Worm (Caenorhabditis elegans) whole organism, L3 larva: ENCODE data around the gene abt-1.

Experiments
- R02D3.7 ChIP-seq: fragments of 150-350 bp; optimal IDR thresholded peaks from 2 replicates; lab custom pipeline; 2014; ENCODE audit warnings: missing biosample characterization, missing genetic modification characterization
- aly-2 ChIP-seq: fragments of 150-350 bp; optimal IDR thresholded peaks from 2 replicates; lab custom pipeline; 2014; ENCODE audit warnings: missing biosample characterization, missing genetic modification characterization
- ama-1 ChIP-seq: fragments of 150-350 bp; optimal IDR thresholded peaks from 2 replicates; lab custom pipeline; 2018
- ceh-82 ChIP-seq: fragments of 150-350 bp; optimal IDR thresholded peaks from 2 replicates; lab custom pipeline; 2014; ENCODE audit warnings: missing biosample characterization, missing genetic modification characterization
- egl-27 ChIP-seq: sonication (generic microtip); optimal IDR thresholded peaks from 4 replicates; lab custom pipeline; 2017; ENCODE audit warnings: missing biosample characterization, missing genetic modification reagents, missing genetic modification characterization
- egl-5 ChIP-seq: fragments of 150-350 bp; optimal IDR thresholded peaks from 2 replicates; lab custom pipeline; 2017; ENCODE audit warnings: missing biosample characterization, missing genetic modification reagents, missing genetic modification characterization, inconsistent platforms
- elt-1 ChIP-seq: fragments of 150-350 bp; optimal IDR thresholded peaks from 2 replicates; lab custom pipeline; 2014; ENCODE audit warnings: missing biosample characterization, missing genetic modification characterization
- fkh-10 ChIP-seq: sonication (generic microtip); optimal IDR thresholded peaks from 2 replicates; lab custom pipeline; 2017; ENCODE audit warnings: missing biosample characterization, missing genetic modification reagents, missing genetic modification characterization
- fos-1 ChIP-seq: fragments of 150-350 bp; optimal IDR thresholded peaks from 2 replicates; lab custom pipeline; 2014; ENCODE audit warnings: missing biosample characterization, missing genetic modification characterization
- jun-1 ChIP-seq: fragments of 150-350 bp; optimal IDR thresholded peaks from 2 replicates; lab custom pipeline; 2014; ENCODE audit warnings: missing biosample characterization, missing genetic modification reagents, missing genetic modification characterization
- mml-1 ChIP-seq: fragments of 150-350 bp; sonication (generic microtip); optimal IDR thresholded peaks from 3 replicates; lab custom pipeline; 2014; ENCODE audit warnings: missing biosample characterization, missing genetic modification characterization
- nhr-23 ChIP-seq: fragments of 150-350 bp; optimal IDR thresholded peaks from 2 replicates; lab custom pipeline; 2014; ENCODE audit warnings: missing biosample characterization, missing genetic modification reagents, missing genetic modification characterization
- nhr-237 ChIP-seq: fragments of 150-350 bp; optimal IDR thresholded peaks from 2 replicates; lab custom pipeline; 2014; ENCODE audit warnings: missing biosample characterization, missing genetic modification characterization
- nhr-25 ChIP-seq: sonication (generic microtip); optimal IDR thresholded peaks from 2 replicates; lab custom pipeline; 2017; ENCODE audit warnings: missing biosample characterization, missing genetic modification characterization
- nhr-67 ChIP-seq: fragments of 150-350 bp; optimal IDR thresholded peaks from 2 replicates; lab custom pipeline; 2014; ENCODE audit warnings: missing biosample characterization, missing genetic modification characterization
- nhr-76 ChIP-seq: fragments of 150-350 bp; sonication (generic microtip); optimal IDR thresholded peaks from 5 replicates; lab custom pipeline; 2014; ENCODE audit warnings: missing biosample characterization, missing genetic modification characterization
- pha-4 ChIP-seq: fragments of 150-350 bp; optimal IDR thresholded peaks from 2 replicates; lab custom pipeline; 2014; ENCODE audit warnings: missing biosample characterization, missing genetic modification reagents, missing genetic modification characterization
- sea-2 ChIP-seq: fragments of 150-350 bp; sonication (generic microtip); optimal IDR thresholded peaks from 4 replicates; lab custom pipeline; 2014; ENCODE audit warnings: missing biosample characterization, missing genetic modification reagents, missing genetic modification characterization
- skn-1 ChIP-seq: fragments of 150-350 bp; optimal IDR thresholded peaks from 2 replicates; lab custom pipeline; 2014; ENCODE audit warnings: missing biosample characterization, missing genetic modification characterization
- snpc-4 ChIP-seq: fragments of 150-350 bp; optimal IDR thresholded peaks from 2 replicates; lab custom pipeline; 2014; ENCODE audit warnings: missing biosample characterization, missing genetic modification characterization
- unc-39 ChIP-seq: sonication (generic microtip); optimal IDR thresholded peaks from 4 replicates; lab custom pipeline; 2017; ENCODE audit warnings: missing biosample characterization, missing genetic modification characterization
- unc-62 ChIP-seq: fragments of 150-350 bp; sonication (generic microtip); optimal IDR thresholded peaks from 4 replicates; lab custom pipeline; 2014; ENCODE audit warnings: missing biosample characterization, missing genetic modification reagents, missing genetic modification characterization
- ztf-4 ChIP-seq: fragments of 150-350 bp; optimal IDR thresholded peaks from 2 replicates; lab custom pipeline; 2014; ENCODE audit warnings: missing biosample characterization, missing genetic modification characterization

The abt-1 gene

ce11 chrIV:10174328-10174727 lies 40.4 kb downstream of the abt-1 start, which contains the start of gene pxf-1:
Gene pxf-1, minus strand, starts transcription at chrIV:10174341.
- TF ChIP-seq jun-1 (tag; lab: Kevin White, UChicago) (no peak), nhr-25 (tag; lab: Kevin White, UChicago) (no peak), fkh-10 (no peak), egl-5 (tag; lab: Kevin White, UChicago) (peak; percentile 52), ama-1 (no peak), aly-2 (no peak)

- TF ChIP-seq elt-1 (tag; lab: Kevin White, UChicago) (no peak), unc-62 (GFP tag; lab: Kevin White, UChicago) (no peak), fkh-10 (peak; percentile 93), nhr-76 (tag; lab: Kevin White, UChicago) (no peak), pha-4 (no peak), egl-27 (tag; lab: Kevin White, UChicago) (no peak), snpc-4 (tag; lab: Kevin White, UChicago) (no peak)
These were observed 43.9 kb downstream of the abt-1 start for ce11 chrIV:10170808-10171207.

- TF ChIP-seq nhr-237 (tag; lab: Kevin White, UChicago) (no peak), R02D3.7 (no peak)
These were observed 50.6 kb downstream of the abt-1 start for ce11 chrIV:10164086-10164485.

- no peak for TF ChIP-seq nhr-23 (tag; lab: Kevin White, UChicago)
- TF ChIP-seq jun-1 (tag; lab: Kevin White, UChicago), result no peak
- TF ChIP-seq nhr-67 (tag; lab: Kevin White, UChicago), result no peak
- no peak for TF ChIP-seq ceh-82 (tag; lab: Kevin White, UChicago)
- TF ChIP-seq skn-1, result no peak
- TF ChIP-seq ztf-4 (tag; lab: Kevin White, UChicago), result no peak
- TF ChIP-seq fos-1 (tag; lab: Kevin White, UChicago), result no peak
- TF ChIP-seq unc-39, result no peak
- TF ChIP-seq mml-1, result no peak
These were observed 53.0 kb downstream of the abt-1 start, which contains the start of gene pps-1 for ce11 chrIV:10161706-10162105. Gene pps-1, plus strand, starts transcription at chrIV:10162006.

DNA sequence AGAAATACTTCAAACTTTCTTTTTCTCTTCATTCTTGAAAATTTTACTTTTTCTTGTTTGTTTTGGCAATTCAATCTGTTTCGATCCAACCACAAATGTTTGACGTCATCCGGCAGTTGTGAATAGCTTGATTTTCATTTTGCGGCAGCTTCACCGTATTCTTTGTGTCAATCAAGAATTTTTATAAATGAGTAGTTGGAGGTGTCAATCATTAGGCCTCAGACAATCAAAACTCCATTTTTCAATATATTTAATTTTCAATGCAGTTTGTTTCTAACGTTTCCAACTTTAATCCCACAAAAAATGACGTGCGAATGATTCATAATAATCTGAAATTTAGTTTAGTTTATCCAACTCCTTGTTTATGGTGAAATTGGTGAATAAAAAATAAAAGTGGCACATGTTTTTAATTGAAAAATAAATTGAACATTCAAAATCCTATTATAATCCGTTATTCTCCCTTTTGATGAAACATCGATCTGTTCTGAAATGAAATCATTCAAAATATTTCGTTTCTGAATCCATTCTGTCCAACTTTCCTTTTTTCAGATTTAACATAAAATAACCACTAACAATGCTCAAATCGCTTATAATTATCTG lies 57.1 kb downstream of the abt-1 start, which contains the start of gene ttr-53:
Gene ttr-53 (plus strand): TSS at position 550 of the 600 bp plus-strand sequence.
- no peak for TF ChIP-seq elt-1 (tag; lab: Kevin White, UChicago)
- TF ChIP-seq sea-2 (GFP tag; lab: Kevin White, UChicago), result no peak

ce11 chrIV:10157034-10157433 lies 57.7 kb downstream of the abt-1 start:
- TF ChIP-seq fos-1 (tag; lab: Kevin White, UChicago), result no peak
